Worm (Caenorhabditis elegans): ENCODE results near the gene selt-1.2.

selt-1.2 gene

DNA sequence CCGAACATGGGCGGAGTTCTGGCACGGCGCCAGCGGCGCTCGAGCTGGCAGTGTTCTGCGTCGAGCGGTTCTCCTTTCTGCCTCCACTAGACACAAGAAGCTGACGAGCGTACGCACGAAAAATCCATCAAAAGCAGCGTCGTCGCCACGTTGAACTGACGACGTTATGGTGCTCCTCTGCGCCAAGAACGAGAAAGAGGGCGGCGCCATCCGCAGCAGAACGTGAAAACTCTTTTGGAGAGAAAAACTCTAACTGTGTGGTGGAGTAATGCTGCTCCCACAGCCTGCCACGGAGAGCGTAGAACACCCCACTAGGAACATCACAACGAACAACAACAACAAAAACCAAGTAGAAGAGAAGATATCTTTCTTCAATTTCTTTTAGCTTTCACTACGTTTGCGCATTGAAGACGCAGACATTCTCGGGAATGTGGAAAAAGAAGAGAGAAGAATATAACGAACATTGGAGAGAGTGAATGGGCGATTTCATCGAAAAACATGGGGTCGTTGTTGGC, 25.2 kb downstream of the selt-1.2 start (continued):
- TF ChIP-seq nhr-237 (tag; optimal IDR thresholded peaks at IDR 0.05) (no peak), nhr-25 (tag; optimal IDR thresholded peaks at IDR 0.05; ENCODE audit: borderline replicate concordance, insufficient read depth) (no peak), arid-1 (GFP tag; conservative IDR thresholded peaks at IDR 0.05) (no peak), fos-1 (tag; optimal IDR thresholded peaks at IDR 0.05) (no peak), ztf-11 (tag; optimal IDR thresholded peaks at IDR 0.05) (no peak), nhr-42 (GFP tag; IDR thresholded peaks at IDR 0.05) (no peak), aly-2 (tag; optimal IDR thresholded peaks at IDR 0.05) (no peak), attf-4 (tag; optimal IDR thresholded peaks at IDR 0.05) (no peak), Y105C5A.15 (GFP tag; IDR thresholded peaks at IDR 0.05) (no peak), pqm-1 (tag; optimal IDR thresholded peaks at IDR 0.05) (no peak), spr-3 (GFP tag; optimal IDR thresholded peaks at IDR 0.05) (no peak), ceh-44 (GFP tag; IDR thresholded peaks at IDR 0.05) (no peak), mdt-29 (GFP tag; IDR thresholded peaks at IDR 0.05) (no peak), dve-1 (tag; optimal IDR thresholded peaks at IDR 0.05; ENCODE audit: insufficient read depth) (no peak), T26A8.4 (GFP tag; IDR thresholded peaks at IDR 0.05) (no peak), lim-7 (GFP tag; IDR thresholded peaks at IDR 0.05) (no peak), aha-1 (tag) (peak; percentile 97), ces-1 (GFP tag; optimal IDR thresholded peaks at IDR 0.05) (no peak), dmd-8 (GFP tag; IDR thresholded peaks at IDR 0.05) (no peak), saeg-2 (GFP tag; IDR thresholded peaks at IDR 0.05) (no peak), spr-1 (tag; optimal IDR thresholded peaks at IDR 0.05) (no peak), nhr-28 (tag; optimal IDR thresholded peaks at IDR 0.05) (peak; percentile 57), F37D6.2 (tag; optimal IDR thresholded peaks at IDR 0.05) (no peak), snpc-4 (tag; optimal IDR thresholded peaks at IDR 0.05) (no peak), lin-13 (GFP tag; optimal IDR thresholded peaks at IDR 0.05) (no peak), nhr-77 (tag; optimal IDR thresholded peaks at IDR 0.05) (no peak), daf-12 (tag; optimal IDR thresholded peaks at IDR 0.05) (no peak), ceh-82 (tag; optimal IDR thresholded peaks at IDR 0.05) (no peak), unc-130 (GFP tag; optimal IDR thresholded peaks at IDR 0.05) (no peak), ztf-7 (tag; optimal IDR thresholded peaks at IDR 0.05) (no peak), F49E8.2 (tag; optimal IDR thresholded peaks at IDR 0.05; ENCODE audit: borderline replicate concordance) (no peak), nhr-6 (tag; optimal IDR thresholded peaks at IDR 0.05) (no peak), nhr-102 (tag; optimal IDR thresholded peaks at IDR 0.05) (no peak), F44E2.7 (GFP tag; IDR thresholded peaks at IDR 0.05) (no peak), dpl-1 (GFP tag; optimal IDR thresholded peaks at IDR 0.05) (no peak), nhr-76 (tag; optimal IDR thresholded peaks at IDR 0.05) (no peak), ceh-28 (tag; optimal IDR thresholded peaks at IDR 0.05) (no peak), ceh-62 (tag; optimal IDR thresholded peaks at IDR 0.05) (no peak), hlh-11 (tag; optimal IDR thresholded peaks at IDR 0.05) (peak; percentile 5), duxl-1 (tag; optimal IDR thresholded peaks at IDR 0.05; ENCODE audit: poor library complexity) (no peak), zag-1 (tag; optimal IDR thresholded peaks at IDR 0.05) (no peak), lin-38 (GFP tag; IDR thresholded peaks at IDR 0.05) (no peak), tag-97 (GFP tag; IDR thresholded peaks at IDR 0.05) (no peak), R02D3.7 (tag; optimal IDR thresholded peaks at IDR 0.05) (no peak), sdz-12 (GFP tag; optimal IDR thresholded peaks at IDR 0.05) (no peak), nhr-41 (GFP tag; IDR thresholded peaks at IDR 0.05) (no peak), hmg-1.1 (GFP tag; IDR thresholded peaks at IDR 0.05) (peak; percentile 55; the same call in 1 of the 2 replicates), daf-16 (GFP tag; optimal IDR thresholded peaks at IDR 0.05) (peak in 1 of 2 experiments; percentile 68), daf-16 (tag; optimal IDR thresholded peaks at IDR 0.05) (no peak), pha-4 (GFP tag; IDR thresholded peaks at IDR 0.05) (no peak), pha-4 (tag; optimal IDR thresholded peaks at IDR 0.05) (no peak), nhr-111 (GFP tag; optimal IDR thresholded peaks at IDR 0.05) (no peak), Y75B8A.6 (GFP tag; IDR thresholded peaks at IDR 0.05) (no peak), nhr-10 (tag; optimal IDR thresholded peaks at IDR 0.05) (no peak)

All from whole organism, L4 larva.